Worm (Caenorhabditis elegans) whole organism, young adult: ENCODE data around the gene sel-11.

Source experiments
- F49E8.2 ChIP-seq: sonication (generic microtip); optimal IDR thresholded peaks from 3 replicates; lab custom pipeline; 2017; ENCODE audit warnings: missing genetic modification characterization, mild to moderate bottlenecking, missing compliant biosample characterization, antibody characterized with exemption, moderate library complexity; ENCODE audit not compliant: insufficient read depth
- F55B11.4 ChIP-seq: sonication (generic microtip); optimal IDR thresholded peaks from 2 replicates; lab custom pipeline; 2016; ENCODE audit warnings: missing compliant biosample characterization, missing genetic modification characterization, borderline replicate concordance; ENCODE audit not compliant: insufficient read depth
- K12H6.12 ChIP-seq: fragments of 200-800 bp; sonication (Bioruptor generic); optimal IDR thresholded peaks from 2 replicates; lab custom pipeline; 2018; ENCODE audit warnings: mild to moderate bottlenecking, missing genetic modification characterization, missing compliant biosample characterization
- ama-1 ChIP-seq, 3 experiments: fragments of 150-350 bp in 1 of 3; sonication (generic microtip) in 2 of 3; optimal IDR thresholded peaks; 2 replicates each; lab custom pipeline; 2014 to 2018; ENCODE audit warnings: missing biosample characterization in 2 of 3, missing genetic modification characterization in 2 of 3, missing genetic modification reagents in 2 of 3
- ceh-91 ChIP-seq: fragments of 200-800 bp; sonication (Bioruptor generic); IDR thresholded peaks from 2 replicates; pipeline ENCODE4 v1.3.6; 2022; ENCODE audit warnings: missing genetic modification reagents, missing genetic modification characterization, missing compliant biosample characterization
- him-1 ChIP-seq: sonication (generic microtip); optimal IDR thresholded peaks from 2 replicates; lab custom pipeline; 2016; ENCODE audit warnings: missing genotype, missing genetic modification reagents, missing genetic modification characterization, missing compliant biosample characterization
- hlh-12 ChIP-seq: sonication (generic microtip); optimal IDR thresholded peaks from 2 replicates; lab custom pipeline; 2016; ENCODE audit warnings: missing genetic modification characterization, missing compliant biosample characterization
- lir-1 ChIP-seq: fragments of 200-800 bp; sonication (Bioruptor generic); conservative IDR thresholded peaks from 2 replicates; pipeline ENCODE4 v1.3.6; 2022; ENCODE audit warnings: missing genetic modification reagents, missing genetic modification characterization, missing compliant biosample characterization
- lsl-1 ChIP-seq: fragments of 200-800 bp; sonication (Bioruptor generic); optimal IDR thresholded peaks from 2 replicates; lab custom pipeline; 2018; ENCODE audit warnings: mild to moderate bottlenecking, missing genetic modification characterization, moderate library complexity, missing compliant biosample characterization
- nfyb-1 ChIP-seq: fragments of 200-800 bp; sonication (Bioruptor generic); IDR thresholded peaks from 2 replicates; pipeline ENCODE4 v1.3.6; 2022; ENCODE audit warnings: missing genetic modification reagents, missing genetic modification characterization, missing compliant biosample characterization
- nhr-90 ChIP-seq: sonication (generic microtip); optimal IDR thresholded peaks from 2 replicates; lab custom pipeline; 2016; ENCODE audit warnings: missing genotype, mild to moderate bottlenecking, missing genetic modification characterization, missing compliant biosample characterization
- pha-4 ChIP-seq: fragments of 150-350 bp; sonication (generic microtip); optimal IDR thresholded peaks from 2 replicates; lab custom pipeline; 2014; ENCODE audit warnings: missing biosample characterization, missing genetic modification reagents, missing genetic modification characterization
- ztf-25 ChIP-seq: fragments of 200-800 bp; sonication (Bioruptor generic); IDR thresholded peaks from 2 replicates; pipeline ENCODE4 v1.3.6; 2022; ENCODE audit warnings: missing genetic modification reagents, missing genetic modification characterization, missing compliant biosample characterization

DNA sequence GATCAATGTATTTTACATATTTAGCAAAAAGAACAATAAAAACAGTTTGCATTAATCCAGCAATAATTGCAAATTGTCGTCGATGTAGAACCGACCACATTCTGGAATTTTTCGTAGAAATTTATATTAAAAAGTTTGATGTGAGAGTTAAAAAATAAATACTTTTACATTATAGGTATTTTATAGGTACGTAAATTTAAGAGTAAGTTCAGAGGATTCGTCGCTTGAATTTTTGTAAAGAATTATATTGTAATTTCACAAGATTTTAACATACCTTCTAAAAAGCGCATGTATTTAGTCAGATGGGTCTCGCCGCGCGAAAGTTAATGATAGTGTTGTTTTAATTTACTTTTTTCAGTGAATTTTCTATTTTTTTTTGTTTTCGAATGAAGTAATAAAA, 37.1 kb upstream of the sel-11 start, which contains the start of gene rhr-2:
- TF ChIP-seq nhr-90 (tag; lab: Kevin White, UChicago) = no peak
- TF ChIP-seq F49E8.2 (tag; lab: Kevin White, UChicago) = no peak
- TF ChIP-seq lir-1 (GFP tag; lab: Robert Waterston, UW) = no peak
- no peak for TF ChIP-seq lsl-1 (GFP tag; lab: Kevin White, UChicago)
- TF ChIP-seq K12H6.12 (tag; lab: Kevin White, UChicago) = no peak
- TF ChIP-seq hlh-12 (tag; lab: Kevin White, UChicago) = no peak
- TF ChIP-seq ztf-25 (GFP tag; lab: Robert Waterston, UW) = no peak
- TF ChIP-seq F55B11.4 (tag; lab: Kevin White, UChicago) = no peak
- TF ChIP-seq ceh-91 (GFP tag; lab: Robert Waterston, UW) = no peak
- no peak for TF ChIP-seq nfyb-1 (GFP tag; lab: Robert Waterston, UW)
- TF ChIP-seq ama-1 (optimal IDR thresholded peaks at IDR 0.05; lab: Kevin White, UChicago) = no peak
- no peak for TF ChIP-seq ama-1 (GFP tag; optimal IDR thresholded peaks at IDR 0.05; lab: Kevin White, UChicago)
- no peak for TF ChIP-seq him-1
- TF ChIP-seq pha-4 (tag; lab: Kevin White, UChicago) = no peak
